Fruit fly (Drosophila melanogaster) whole organism, embryonic: ENCODE measurements around the gene Ca-Ma2d.
A peak's percentile ranks its signal among the peaks of the same experiment; 100 is the strongest.

ENCODE experiments used
- CG10147 ChIP-seq: fragments of 200-800 bp; sonication (Bioruptor generic); optimal IDR thresholded peaks from 2 replicates; lab custom pipeline; 2019; ENCODE audit warnings: missing biosample characterization, mild to moderate bottlenecking, missing genetic modification characterization, moderate library complexity
- CG10274 ChIP-seq: fragments of 200-800 bp; sonication (Bioruptor generic); optimal IDR thresholded peaks from 3 replicates; lab custom pipeline; 2017; ENCODE audit warnings: missing biosample characterization, mild to moderate bottlenecking, missing genetic modification characterization
- CG10431 ChIP-seq: fragments of 200-800 bp; sonication (Bioruptor generic); optimal IDR thresholded peaks from 3 replicates; lab custom pipeline; 2018; ENCODE audit warnings: missing biosample characterization, mild to moderate bottlenecking, missing genetic modification characterization
- CG1233 ChIP-seq: fragments of 200-800 bp; sonication (Bioruptor generic); optimal IDR thresholded peaks from 4 replicates; lab custom pipeline; 2018; ENCODE audit warnings: missing biosample characterization, mild to moderate bottlenecking, missing genetic modification characterization
- CG12659 ChIP-seq: fragments of 200-800 bp; sonication (Bioruptor generic); optimal IDR thresholded peaks from 3 replicates; lab custom pipeline; 2017; ENCODE audit warnings: mild to moderate bottlenecking, missing biosample characterization, missing genetic modification reagents, missing genetic modification characterization
- CG13123 ChIP-seq: fragments of 200-800 bp; sonication (Bioruptor generic); optimal IDR thresholded peaks from 2 replicates; lab custom pipeline; 2016; ENCODE audit warnings: missing biosample characterization, missing genetic modification characterization
- CG13287 ChIP-seq: fragments of 200-800 bp; sonication (Bioruptor generic); IDR thresholded peaks from 2 replicates; pipeline ENCODE4 v1.3.6; 2022; ENCODE audit warnings: missing biosample characterization, missing genetic modification characterization; ENCODE audit not compliant: partially characterized antibody
- CG17385 ChIP-seq: fragments of 200-800 bp; sonication (Bioruptor generic); optimal IDR thresholded peaks from 3 replicates; lab custom pipeline; 2018; ENCODE audit warnings: missing biosample characterization, mild to moderate bottlenecking, missing genetic modification characterization
- CG18764 ChIP-seq: fragments of 200-800 bp; sonication (Bioruptor generic); optimal IDR thresholded peaks from 3 replicates; lab custom pipeline; 2016; ENCODE audit warnings: missing biosample characterization, missing genetic modification characterization
- CG31365 ChIP-seq: fragments of 200-800 bp; sonication (Bioruptor generic); optimal IDR thresholded peaks from 2 replicates; lab custom pipeline; 2018; ENCODE audit warnings: missing biosample characterization, mild to moderate bottlenecking, missing genetic modification characterization
- CG32772 ChIP-seq: fragments of 200-800 bp; sonication (Bioruptor generic); IDR thresholded peaks from 2 replicates; pipeline ENCODE4 v1.3.6; 2022; ENCODE audit warnings: missing biosample characterization, missing genetic modification characterization
- CG33213 ChIP-seq: fragments of 200-800 bp; sonication (Bioruptor generic); optimal IDR thresholded peaks from 3 replicates; lab custom pipeline; 2016; ENCODE audit warnings: missing biosample characterization, missing genetic modification characterization
- CG3838 ChIP-seq: fragments of 200-800 bp; sonication (Bioruptor generic); optimal IDR thresholded peaks from 3 replicates; lab custom pipeline; 2016; ENCODE audit warnings: missing biosample characterization, missing genetic modification characterization
- CG5953 ChIP-seq: fragments of 200-800 bp; sonication (Bioruptor generic); IDR thresholded peaks from 2 replicates; pipeline ENCODE4 v1.3.6; 2022; ENCODE audit warnings: missing biosample characterization, missing genetic modification characterization
- CG8478 ChIP-seq: fragments of >200 bp; optimal IDR thresholded peaks from 2 replicates; lab custom pipeline; 2018
- CG9437 ChIP-seq: fragments of 200-800 bp; sonication (Bioruptor generic); optimal IDR thresholded peaks from 2 replicates; lab custom pipeline; 2018; ENCODE audit warnings: missing biosample characterization, mild to moderate bottlenecking, missing genetic modification characterization
- CG9609 ChIP-seq: fragments of 200-800 bp; sonication (Bioruptor generic); optimal IDR thresholded peaks from 3 replicates; lab custom pipeline; 2016; ENCODE audit warnings: missing biosample characterization, missing genetic modification characterization
- CG9932 ChIP-seq: fragments of 200-800 bp; sonication (Bioruptor generic); IDR thresholded peaks from 2 replicates; pipeline ENCODE4 v1.3.6; 2022; ENCODE audit warnings: missing biosample characterization, missing genetic modification characterization
- CTCF ChIP-seq: fragments of 200-800 bp; sonication (Bioruptor generic); optimal IDR thresholded peaks from 2 replicates; lab custom pipeline; 2017; ENCODE audit warnings: missing biosample characterization, mild to moderate bottlenecking, missing genetic modification characterization, moderate library complexity
- Dad ChIP-seq: fragments of 200-800 bp; sonication (Bioruptor generic); optimal IDR thresholded peaks from 3 replicates; lab custom pipeline; 2016; ENCODE audit warnings: missing biosample characterization, missing genetic modification characterization
- Dfd ChIP-seq, 2 experiments: fragments of >200 bp; optimal IDR thresholded peaks; 2 replicates each; lab custom pipeline; 2017; ENCODE audit warnings: missing biosample characterization in 2 of 2, missing genetic modification characterization in 2 of 2
- HLH3B ChIP-seq: fragments of 200-800 bp; sonication (Bioruptor generic); IDR thresholded peaks from 2 replicates; pipeline ENCODE4 v1.3.6; 2022; ENCODE audit warnings: missing biosample characterization, missing genetic modification characterization
- HmgZ ChIP-seq: fragments of 200-800 bp; sonication (Bioruptor generic); optimal IDR thresholded peaks from 2 replicates; lab custom pipeline; 2018; ENCODE audit warnings: missing biosample characterization, mild to moderate bottlenecking, missing genetic modification characterization
- Hr3 ChIP-seq: fragments of 200-800 bp; sonication (Bioruptor generic); optimal IDR thresholded peaks from 3 replicates; lab custom pipeline; 2016; ENCODE audit warnings: missing biosample characterization, missing genetic modification characterization
- Lim3 ChIP-seq: fragments of 200-800 bp; sonication (Bioruptor generic); IDR thresholded peaks from 2 replicates; pipeline ENCODE4 v1.3.6; 2022; ENCODE audit warnings: missing biosample characterization, missing genetic modification characterization
- NK7.1 ChIP-seq: fragments of 200-800 bp; sonication (Bioruptor generic); optimal IDR thresholded peaks from 3 replicates; lab custom pipeline; 2016; ENCODE audit warnings: missing biosample characterization, missing genetic modification characterization
- Nf-YB ChIP-seq: fragments of 200-800 bp; sonication (Bioruptor generic); optimal IDR thresholded peaks from 3 replicates; lab custom pipeline; 2019; ENCODE audit warnings: missing biosample characterization, mild to moderate bottlenecking, missing genetic modification characterization, moderate library complexity
- PHDP ChIP-seq: fragments of 200-800 bp; sonication (Bioruptor generic); optimal IDR thresholded peaks from 3 replicates; lab custom pipeline; 2018; ENCODE audit warnings: missing biosample characterization, mild to moderate bottlenecking, missing genetic modification characterization, moderate library complexity
- Pdp1 ChIP-seq, 2 experiments: fragments of 200-800 bp; sonication (Bioruptor generic); optimal IDR thresholded peaks; 3 replicates each; lab custom pipeline; 2016; ENCODE audit warnings: missing biosample characterization in 2 of 2, missing genetic modification characterization in 2 of 2, mild to moderate bottlenecking in 1 of 2, moderate library complexity in 1 of 2
- Ravus ChIP-seq: fragments of 200-800 bp; sonication (Bioruptor generic); IDR thresholded peaks from 2 replicates; pipeline ENCODE4 v1.3.6; 2022; ENCODE audit warnings: missing biosample characterization, missing genetic modification characterization
- Sox100B ChIP-seq: fragments of 200-800 bp; sonication (Bioruptor generic); optimal IDR thresholded peaks from 3 replicates; lab custom pipeline; 2018; ENCODE audit warnings: missing biosample characterization, mild to moderate bottlenecking, missing genetic modification characterization
- Sry-δ ChIP-seq: fragments of 200-800 bp; sonication (Bioruptor generic); optimal IDR thresholded peaks from 2 replicates; lab custom pipeline; 2016; ENCODE audit warnings: missing biosample characterization, missing genetic modification characterization
- Stat92E ChIP-seq, 3 experiments: fragments of >200 bp in 2 of 3; fragments of 200-800 bp in 1 of 3; sonication (Bioruptor generic) in 1 of 3; optimal IDR thresholded peaks; 2 replicates each; lab custom pipeline; 2017 to 2019; ENCODE audit warnings: missing biosample characterization in 3 of 3, missing genetic modification characterization in 3 of 3, mild to moderate bottlenecking in 1 of 3, moderate library complexity in 1 of 3
- Vsx1 ChIP-seq: fragments of 200-800 bp; sonication (Bioruptor generic); optimal IDR thresholded peaks from 2 replicates; lab custom pipeline; 2017; ENCODE audit warnings: missing biosample characterization, mild to moderate bottlenecking, missing genetic modification characterization, missing genetic modification reagents
- ab ChIP-seq: fragments of 200-800 bp; sonication (Bioruptor generic); optimal IDR thresholded peaks from 2 replicates; lab custom pipeline; 2016; ENCODE audit warnings: missing biosample characterization, missing genetic modification characterization
- al ChIP-seq: fragments of 200-800 bp; sonication (Bioruptor generic); IDR thresholded peaks from 2 replicates; pipeline ENCODE4 v1.3.6; 2022; ENCODE audit warnings: missing biosample characterization, missing genetic modification characterization
- dpn ChIP-seq, 2 experiments: fragments of 200-800 bp; sonication (Bioruptor generic); optimal IDR thresholded peaks; 3 replicates each; lab custom pipeline; 2016; ENCODE audit warnings: missing biosample characterization in 2 of 2, missing genetic modification characterization in 2 of 2
- fu2 ChIP-seq: fragments of 200-800 bp; sonication (Bioruptor generic); optimal IDR thresholded peaks from 2 replicates; lab custom pipeline; 2016; ENCODE audit warnings: missing biosample characterization, missing genetic modification characterization
- hb ChIP-seq: fragments of 200-800 bp; sonication (Bioruptor generic); IDR thresholded peaks from 3 replicates; pipeline ENCODE4 v1.3.6; 2022; ENCODE audit warnings: missing biosample characterization, missing genetic modification characterization; ENCODE audit not compliant: partially characterized antibody
- hth ChIP-seq: fragments of >200 bp; optimal IDR thresholded peaks from 2 replicates; lab custom pipeline; 2017; ENCODE audit warnings: inconsistent platforms
- klu ChIP-seq: fragments of 200-800 bp; sonication (Bioruptor generic); IDR thresholded peaks from 2 replicates; pipeline ENCODE4 v1.3.6; 2022; ENCODE audit warnings: missing biosample characterization, missing genetic modification characterization
- lbe ChIP-seq: fragments of 200-800 bp; sonication (Bioruptor generic); optimal IDR thresholded peaks from 2 replicates; lab custom pipeline; 2016; ENCODE audit warnings: missing biosample characterization, mild to moderate bottlenecking, missing genetic modification characterization
- nom ChIP-seq: fragments of 200-800 bp; sonication (Bioruptor generic); optimal IDR thresholded peaks from 2 replicates; lab custom pipeline; 2017; ENCODE audit warnings: missing biosample characterization, missing genetic modification characterization, mild to moderate bottlenecking, moderate library complexity, missing genetic modification reagents
- p53 ChIP-seq: fragments of 200-800 bp; sonication (Bioruptor generic); optimal IDR thresholded peaks from 2 replicates; lab custom pipeline; 2016; ENCODE audit warnings: missing biosample characterization, missing genetic modification characterization
- pzg ChIP-seq: fragments of 200-800 bp; sonication (Bioruptor generic); optimal IDR thresholded peaks from 3 replicates; lab custom pipeline; 2018; ENCODE audit warnings: missing biosample characterization, mild to moderate bottlenecking, missing genetic modification characterization, moderate library complexity
- ranshi ChIP-seq: fragments of 200-800 bp; sonication (Bioruptor generic); IDR thresholded peaks from 2 replicates; pipeline ENCODE4 v1.3.6; 2022; ENCODE audit warnings: missing biosample characterization, missing genetic modification characterization
- slbo ChIP-seq: fragments of 200-800 bp; sonication (Bioruptor generic); IDR thresholded peaks from 2 replicates; pipeline ENCODE4 v1.3.6; 2022; ENCODE audit warnings: missing biosample characterization, missing genetic modification characterization
- sr ChIP-seq: fragments of 200-800 bp; sonication (Bioruptor generic); IDR thresholded peaks from 3 replicates; pipeline ENCODE4 v1.3.6; 2022; ENCODE audit warnings: missing biosample characterization, missing genetic modification characterization
- tll ChIP-seq, 2 experiments: fragments of 200-800 bp in 1 of 2; fragments of >200 bp in 1 of 2; sonication (Bioruptor generic) in 1 of 2; optimal IDR thresholded peaks; 2 replicates each; lab custom pipeline; 2017 to 2019; ENCODE audit warnings: missing biosample characterization in 2 of 2, missing genetic modification characterization in 2 of 2, mild to moderate bottlenecking in 1 of 2, moderate library complexity in 1 of 2
- trh ChIP-seq: fragments of 200-800 bp; sonication (Bioruptor generic); optimal IDR thresholded peaks from 2 replicates; lab custom pipeline; 2016; ENCODE audit warnings: missing biosample characterization, missing genetic modification characterization
- tx ChIP-seq: fragments of 200-800 bp; sonication (Bioruptor generic); optimal IDR thresholded peaks from 2 replicates; lab custom pipeline; 2016; ENCODE audit warnings: missing biosample characterization, missing genetic modification characterization

Ca-Ma2d gene

DNA sequence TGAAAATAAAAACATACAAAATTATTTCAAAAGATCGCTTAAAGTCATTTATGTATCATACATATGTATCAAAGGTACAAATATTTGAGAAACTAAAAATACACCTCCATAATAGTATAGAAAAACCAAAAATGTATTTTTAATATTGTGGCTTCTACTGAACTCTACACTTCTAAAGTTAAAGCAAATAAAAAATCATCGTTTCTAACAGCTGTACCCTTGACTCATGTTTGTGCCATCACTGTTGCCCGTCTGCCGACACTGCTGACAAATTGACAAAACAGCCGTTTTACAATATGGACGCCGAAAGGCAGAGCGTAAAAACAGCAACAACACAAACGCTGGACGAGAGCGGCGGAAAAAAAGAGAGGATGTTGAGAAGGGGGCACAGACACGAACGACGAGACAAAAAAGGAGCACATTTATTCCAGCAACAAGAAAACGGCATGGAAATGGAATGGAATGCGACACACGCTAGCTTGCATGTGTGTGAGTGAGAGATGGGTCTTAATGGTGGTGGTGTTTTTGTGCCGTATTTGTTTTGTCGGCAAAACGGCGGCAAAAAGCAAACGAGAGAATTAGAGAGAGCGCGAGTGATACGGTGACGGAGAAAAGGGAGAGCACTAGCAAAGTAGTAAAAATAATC is 55.2 kb downstream of the Ca-Ma2d start (continued):
- no peak for TF ChIP-seq lbe (GFP tag; lab: Kevin White, UChicago)
- no peak for TF ChIP-seq CG10431 (GFP tag; lab: Kevin White, UChicago)
- peak; percentile 12 for TF ChIP-seq CTCF
- TF ChIP-seq Dfd (GFP tag; optimal IDR thresholded peaks at IDR 0.05; lab: Kevin White, UChicago), result no peak
- peak; percentile 1 for TF ChIP-seq pzg
- peak; percentile 75 for TF ChIP-seq CG10274 (GFP tag; lab: Kevin White, UChicago)
- no peak for TF ChIP-seq Ravus
- TF ChIP-seq CG1233, result peak; percentile 78
- peak; percentile 73 for TF ChIP-seq CG13123
- no peak for TF ChIP-seq CG13287 (GFP tag; lab: Robert Waterston, UW)
- peak; percentile 75 for TF ChIP-seq CG9609
- no peak for TF ChIP-seq hb (GFP tag; lab: Robert Waterston, UW)
- peak; percentile 59 for TF ChIP-seq HmgZ (tag; lab: Kevin White, UChicago)
- peak; percentile 79 to 88 for TF ChIP-seq dpn (GFP tag; optimal IDR thresholded peaks at IDR 0.05; lab: Kevin White, UChicago)
- TF ChIP-seq tx, result peak; percentile 82
- TF ChIP-seq Pdp1 (GFP tag; optimal IDR thresholded peaks at IDR 0.05; lab: Kevin White, UChicago), result peak in 1 of 2 experiments; percentile 69
- peak; percentile 75 for TF ChIP-seq CG18764 (GFP tag; lab: Kevin White, UChicago)
- peak; percentile 41 for TF ChIP-seq Sry-δ (GFP tag; lab: Kevin White, UChicago)
- peak; percentile 84 for TF ChIP-seq Dad
- no peak for TF ChIP-seq CG32772 (GFP tag; lab: Robert Waterston, UW)
- no peak for TF ChIP-seq klu (GFP tag; lab: Robert Waterston, UW)
- TF ChIP-seq CG8478 (lab: Kevin White, UChicago), result no peak
- peak in 1 of 2 experiments; percentile 60 for TF ChIP-seq tll (GFP tag; optimal IDR thresholded peaks at IDR 0.05; lab: Kevin White, UChicago)
- TF ChIP-seq fu2 (GFP tag; lab: Kevin White, UChicago), result peak; percentile 79
- peak; percentile 67 for TF ChIP-seq nom (GFP tag; lab: Kevin White, UChicago)
- TF ChIP-seq Vsx1, result peak; percentile 54
- TF ChIP-seq Hr3 (GFP tag; lab: Kevin White, UChicago), result peak; percentile 79
- peak; percentile 74 for TF ChIP-seq CG17385 (GFP tag; lab: Kevin White, UChicago)
- peak; percentile 55 for TF ChIP-seq trh
- TF ChIP-seq Lim3 (GFP tag; lab: Robert Waterston, UW), result no peak
- no peak for TF ChIP-seq HLH3B (GFP tag; lab: Robert Waterston, UW)
- peak; percentile 69 for TF ChIP-seq CG10147 (GFP tag; lab: Kevin White, UChicago)
- TF ChIP-seq ranshi (GFP tag; lab: Robert Waterston, UW), result no peak
- TF ChIP-seq NK7.1 (GFP tag; lab: Kevin White, UChicago), result peak; percentile 69
- peak; percentile 53 for TF ChIP-seq CG31365 (tag; lab: Kevin White, UChicago)
- TF ChIP-seq CG5953 (GFP tag; lab: Robert Waterston, UW), result no peak
- no peak for TF ChIP-seq ab (GFP tag; lab: Kevin White, UChicago)
- TF ChIP-seq al, result no peak
- TF ChIP-seq CG9932, result no peak
- peak; percentile 77 for TF ChIP-seq CG3838 (GFP tag; lab: Kevin White, UChicago)
- peak; percentile 66 for TF ChIP-seq Nf-YB (GFP tag; lab: Kevin White, UChicago)
- no peak for TF ChIP-seq p53 (GFP tag; lab: Kevin White, UChicago)
- TF ChIP-seq PHDP (tag; lab: Kevin White, UChicago), result peak; percentile 88
- no peak for TF ChIP-seq Stat92E (GFP tag; optimal IDR thresholded peaks at IDR 0.05; lab: Kevin White, UChicago)
- TF ChIP-seq CG12659 (GFP tag; lab: Kevin White, UChicago), result peak; percentile 88
- peak; percentile 86 for TF ChIP-seq Sox100B (GFP tag; lab: Kevin White, UChicago)
- no peak for TF ChIP-seq hth (lab: Kevin White, UChicago)
- no peak for TF ChIP-seq slbo (GFP tag; lab: Robert Waterston, UW)
- no peak for TF ChIP-seq sr (GFP tag; lab: Robert Waterston, UW)
- peak; percentile 56 for TF ChIP-seq CG9437
- peak; percentile 31 for TF ChIP-seq CG33213 (GFP tag; lab: Kevin White, UChicago)
